Fruit fly (Drosophila melanogaster): ENCODE data around the gene cdm.

The cdm gene

DNA sequence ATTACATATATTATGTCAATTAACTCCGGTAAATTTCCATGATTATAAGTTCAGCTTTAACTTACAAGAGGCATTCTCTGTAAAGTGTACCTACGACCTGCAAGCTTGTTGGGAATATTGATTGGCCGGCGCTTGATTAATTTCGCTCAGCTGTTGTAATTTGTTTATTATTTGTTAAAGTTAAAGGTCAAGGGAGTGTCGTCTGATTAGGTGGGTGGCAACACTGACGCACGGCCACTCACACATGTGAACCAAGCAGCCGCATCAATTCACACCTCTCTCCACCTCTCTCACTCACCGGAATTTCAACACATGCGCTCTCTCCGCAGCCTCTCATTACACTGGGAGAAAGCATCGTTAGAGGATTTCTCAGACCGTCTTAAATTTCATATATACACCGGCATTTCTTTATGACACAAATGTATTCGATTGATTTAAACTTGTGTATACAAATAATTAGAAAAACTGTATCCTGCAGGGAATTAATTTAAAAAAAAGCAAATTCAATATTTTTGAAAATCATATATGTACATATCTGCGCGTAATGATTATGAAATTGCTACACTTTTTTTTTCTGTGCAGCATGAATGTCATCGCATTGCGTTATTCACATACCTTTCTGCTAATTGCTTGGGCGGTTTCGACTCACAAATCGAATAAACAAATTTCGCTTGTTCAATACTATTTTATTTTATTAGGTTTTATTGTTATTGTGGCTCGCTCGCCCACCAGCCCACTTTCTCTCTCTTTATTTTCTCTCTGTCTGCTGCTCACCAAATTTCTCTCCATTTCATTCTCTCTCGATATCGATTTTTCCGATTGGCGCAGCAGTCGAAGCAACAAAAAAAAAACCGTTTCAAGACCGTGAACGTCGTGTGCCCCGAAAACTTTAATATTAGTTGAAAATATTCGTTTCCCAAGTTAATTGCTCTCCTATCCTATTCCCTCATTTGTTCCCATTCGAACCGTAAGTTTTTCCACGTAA is 11.0 kb downstream of the cdm start (continued):
- TF ChIP-seq CG33557 (GFP tag; optimal IDR thresholded peaks at IDR 0.05): peak; percentile 86
- TF ChIP-seq Asciz (GFP tag; optimal IDR thresholded peaks at IDR 0.05): peak; percentile 95
- TF ChIP-seq mam (GFP tag; optimal IDR thresholded peaks at IDR 0.05): peak; percentile 91
- peak; percentile 81 for TF ChIP-seq ssp (GFP tag; IDR thresholded peaks at IDR 0.05)
- TF ChIP-seq Opbp (GFP tag; IDR thresholded peaks at IDR 0.05; ENCODE audit: partially characterized antibody): no peak
- TF ChIP-seq pnt (GFP tag; optimal IDR thresholded peaks at IDR 0.05): peak; percentile 71
- TF ChIP-seq Nf-YB (GFP tag; optimal IDR thresholded peaks at IDR 0.05): peak; percentile 83
- peak; percentile 60 for TF ChIP-seq CG8765 (GFP tag; IDR thresholded peaks at IDR 0.05)
- peak; percentile 69 for TF ChIP-seq Gsc (GFP tag; IDR thresholded peaks at IDR 0.05)
- TF ChIP-seq nom (GFP tag; optimal IDR thresholded peaks at IDR 0.05): no peak
- peak; percentile 98 for TF ChIP-seq CG31441 (GFP tag; IDR thresholded peaks at IDR 0.05)
- TF ChIP-seq stwl (tag; optimal IDR thresholded peaks at IDR 0.05): peak; percentile 1
- TF ChIP-seq NFAT (GFP tag; IDR thresholded peaks at IDR 0.05): peak; percentile 63; the same call in 1 of the 2 replicates
- no peak for TF ChIP-seq CG17568 (GFP tag; optimal IDR thresholded peaks at IDR 0.05)
- TF ChIP-seq CG2875 (GFP tag; optimal IDR thresholded peaks at IDR 0.05): peak; percentile 92
- TF ChIP-seq luna (GFP tag; optimal IDR thresholded peaks at IDR 0.05): peak; percentile 52
- peak; percentile 77 for TF ChIP-seq Jarid2 (GFP tag; optimal IDR thresholded peaks at IDR 0.05)
- peak; percentile 96 for TF ChIP-seq CG18262 (tag; optimal IDR thresholded peaks at IDR 0.05)
- TF ChIP-seq pan (optimal IDR thresholded peaks at IDR 0.05): no peak
- peak in 1 of 2 experiments; percentile 91 for TF ChIP-seq pan (GFP tag; optimal IDR thresholded peaks at IDR 0.05 in 1 of 2, IDR thresholded peaks at IDR 0.05 in 1 of 2)
- peak; percentile 97 for TF ChIP-seq CG7556 (GFP tag; optimal IDR thresholded peaks at IDR 0.05)
- peak; percentile 84 for TF ChIP-seq CG4854 (GFP tag; optimal IDR thresholded peaks at IDR 0.05)
- peak; percentile 58 for TF ChIP-seq sima (GFP tag; optimal IDR thresholded peaks at IDR 0.05)
- TF ChIP-seq bsh (GFP tag; optimal IDR thresholded peaks at IDR 0.05): peak; percentile 85 to 96
- TF ChIP-seq sna (GFP tag; IDR thresholded peaks at IDR 0.05; ENCODE audit: partially characterized antibody): no peak
- TF ChIP-seq CG17829 (tag; optimal IDR thresholded peaks at IDR 0.05): peak; percentile 92
- peak; percentile 95 for TF ChIP-seq row (GFP tag; IDR thresholded peaks at IDR 0.05)
- TF ChIP-seq CG17328 (GFP tag; IDR thresholded peaks at IDR 0.05): peak; percentile 87
- TF ChIP-seq Dek (tag; optimal IDR thresholded peaks at IDR 0.05): peak; percentile 89
- TF ChIP-seq CG30020 (tag; optimal IDR thresholded peaks at IDR 0.05): no peak
- peak; percentile 70 for TF ChIP-seq CG14965 (GFP tag; optimal IDR thresholded peaks at IDR 0.05; ENCODE audit: borderline replicate concordance)
- TF ChIP-seq cato (GFP tag; optimal IDR thresholded peaks at IDR 0.05; ENCODE audit: borderline replicate concordance): peak; percentile 89
- no peak for TF ChIP-seq BEAF-32 (GFP tag; optimal IDR thresholded peaks at IDR 0.05)
- peak; percentile 64 for TF ChIP-seq cas (GFP tag; IDR thresholded peaks at IDR 0.05)
- peak; percentile 82 for TF ChIP-seq CG10366 (GFP tag; IDR thresholded peaks at IDR 0.05)
- TF ChIP-seq CG3995 (GFP tag; optimal IDR thresholded peaks at IDR 0.05): peak; percentile 66
- peak; percentile 92 for TF ChIP-seq Chrac-16 (GFP tag; optimal IDR thresholded peaks at IDR 0.05)
- no peak for TF ChIP-seq sc (optimal IDR thresholded peaks at IDR 0.05)
- peak; percentile 89 for TF ChIP-seq sc (GFP tag; optimal IDR thresholded peaks at IDR 0.05)
- peak; percentile 78 for TF ChIP-seq Aef1 (GFP tag; IDR thresholded peaks at IDR 0.05)
- peak; percentile 94 for TF ChIP-seq CG2120 (GFP tag; optimal IDR thresholded peaks at IDR 0.05)
- TF ChIP-seq odd (GFP tag; optimal IDR thresholded peaks at IDR 0.05): peak; percentile 91
- TF ChIP-seq pfk (GFP tag; optimal IDR thresholded peaks at IDR 0.05): peak; percentile 6
- TF ChIP-seq CG4820 (GFP tag; optimal IDR thresholded peaks at IDR 0.05): peak; percentile 93
- peak; percentile 91 for TF ChIP-seq CG1529 (GFP tag; optimal IDR thresholded peaks at IDR 0.05)
- peak; percentile 96 for TF ChIP-seq ewg (GFP tag; optimal IDR thresholded peaks at IDR 0.05)
- peak; percentile 47; the same call in 1 of the 2 replicates for TF ChIP-seq Poxn (GFP tag; IDR thresholded peaks at IDR 0.05)
- no peak for TF ChIP-seq CG7745 (tag; optimal IDR thresholded peaks at IDR 0.05)
